Worm (Caenorhabditis elegans) whole organism, L3 larva: Measurements from ENCODE around the gene abch-1.

ENCODE experiments used
- ama-1 ChIP-seq: fragments of 150-350 bp; optimal IDR thresholded peaks from 2 replicates; lab custom pipeline; 2018
- fos-1 ChIP-seq: fragments of 150-350 bp; optimal IDR thresholded peaks from 2 replicates; lab custom pipeline; 2014; ENCODE audit warnings: missing biosample characterization, missing genetic modification characterization
- lin-15B ChIP-seq: fragments of 150-350 bp; optimal IDR thresholded peaks from 2 replicates; lab custom pipeline; 2014; ENCODE audit warnings: missing biosample characterization, missing genetic modification characterization
- nhr-11 ChIP-seq: fragments of 150-350 bp; optimal IDR thresholded peaks from 2 replicates; lab custom pipeline; 2014; ENCODE audit warnings: missing biosample characterization, missing genetic modification characterization
- ztf-11 ChIP-seq: fragments of 150-350 bp; optimal IDR thresholded peaks from 2 replicates; lab custom pipeline; 2014; ENCODE audit warnings: missing biosample characterization, missing genetic modification characterization

- no peak for TF ChIP-seq lin-15B (tag; lab: Kevin White, UChicago)
- TF ChIP-seq fos-1 (tag; lab: Kevin White, UChicago) = no peak
- TF ChIP-seq ama-1 (lab: Kevin White, UChicago) = no peak
- TF ChIP-seq ztf-11 (tag; lab: Kevin White, UChicago) = no peak
- no peak for TF ChIP-seq nhr-11 (tag; lab: Kevin White, UChicago)
Observed at ce11 chrII:6531527-6531926, at the start of gene abch-1.
